Worm (Caenorhabditis elegans) whole organism, late embryonic: ENCODE measurements around the gene R04F11.5.

Experiments used
- C08G9.2 ChIP-seq: sonication (generic microtip); optimal IDR thresholded peaks from 2 replicates; lab custom pipeline; 2016; ENCODE audit warnings: mild to moderate bottlenecking, missing genetic modification characterization, moderate library complexity, missing compliant biosample characterization
- C38D4.7 ChIP-seq: fragments of 200-800 bp; sonication (Bioruptor generic); optimal IDR thresholded peaks from 2 replicates; lab custom pipeline; 2018; ENCODE audit warnings: mild to moderate bottlenecking, missing genetic modification characterization, moderate library complexity, missing compliant biosample characterization
- K02D7.2 ChIP-seq: sonication (generic microtip); optimal IDR thresholded peaks from 2 replicates; lab custom pipeline; 2017; ENCODE audit warnings: mild to moderate bottlenecking, missing genetic modification characterization, missing compliant biosample characterization
- K09A11.1 ChIP-seq: sonication (generic microtip); optimal IDR thresholded peaks from 2 replicates; lab custom pipeline; 2017; ENCODE audit warnings: antibody characterized with exemption, mild to moderate bottlenecking, missing genetic modification characterization, missing compliant biosample characterization; ENCODE audit not compliant: insufficient read depth
- Y22D7AL.16 ChIP-seq: sonication (generic microtip); optimal IDR thresholded peaks from 2 replicates; lab custom pipeline; 2016; ENCODE audit warnings: missing genetic modification characterization, missing compliant biosample characterization
- ahr-1 ChIP-seq: sonication (generic microtip); optimal IDR thresholded peaks from 2 replicates; lab custom pipeline; 2016; ENCODE audit warnings: missing genetic modification characterization, missing compliant biosample characterization
- ama-1 ChIP-seq: fragments of 150-350 bp; optimal IDR thresholded peaks from 2 replicates; lab custom pipeline; 2014
- ceh-18 ChIP-seq: sonication (generic microtip); optimal IDR thresholded peaks from 2 replicates; lab custom pipeline; 2016; ENCODE audit warnings: missing genetic modification characterization, missing compliant biosample characterization
- ceh-19 ChIP-seq: fragments of 200-800 bp; sonication (Bioruptor generic); optimal IDR thresholded peaks from 2 replicates; lab custom pipeline; 2018; ENCODE audit warnings: mild to moderate bottlenecking, missing genetic modification characterization, missing compliant biosample characterization
- ceh-2 ChIP-seq: sonication (generic microtip); optimal IDR thresholded peaks from 2 replicates; lab custom pipeline; 2016; ENCODE audit warnings: missing genotype, missing genetic modification characterization, missing compliant biosample characterization
- ceh-22 ChIP-seq: sonication (generic microtip); optimal IDR thresholded peaks from 2 replicates; lab custom pipeline; 2017; ENCODE audit warnings: missing biosample characterization, missing genetic modification characterization
- ceh-30 ChIP-seq: fragments of 150-350 bp; optimal IDR thresholded peaks from 2 replicates; lab custom pipeline; 2014; ENCODE audit warnings: missing biosample characterization, missing genetic modification characterization
- ceh-31 ChIP-seq: sonication (generic microtip); optimal IDR thresholded peaks from 2 replicates; lab custom pipeline; 2016; ENCODE audit warnings: missing genetic modification characterization, missing compliant biosample characterization
- ceh-34 ChIP-seq: sonication (generic microtip); optimal IDR thresholded peaks from 2 replicates; lab custom pipeline; 2016; ENCODE audit warnings: mild to moderate bottlenecking, missing genetic modification characterization, missing compliant biosample characterization
- ceh-45 ChIP-seq: fragments of 200-800 bp; sonication (Bioruptor generic); IDR thresholded peaks from 2 replicates; pipeline ENCODE4 v1.3.6; 2022; ENCODE audit warnings: missing genetic modification reagents, missing genetic modification characterization, missing compliant biosample characterization
- ceh-48 ChIP-seq: sonication (generic microtip); optimal IDR thresholded peaks from 2 replicates; lab custom pipeline; 2016; ENCODE audit warnings: missing genetic modification characterization, inconsistent platforms, missing compliant biosample characterization
- ceh-9 ChIP-seq: sonication (generic microtip); optimal IDR thresholded peaks from 2 replicates; lab custom pipeline; 2016; ENCODE audit warnings: mild to moderate bottlenecking, missing genetic modification characterization, inconsistent platforms, missing compliant biosample characterization
- che-1 ChIP-seq: sonication (generic microtip); optimal IDR thresholded peaks from 2 replicates; lab custom pipeline; 2016; ENCODE audit warnings: mild to moderate bottlenecking, missing genetic modification characterization, missing compliant biosample characterization
- elt-2 ChIP-seq: sonication (generic microtip); optimal IDR thresholded peaks from 2 replicates; lab custom pipeline; 2016; ENCODE audit warnings: missing genetic modification reagents, missing genetic modification characterization, missing compliant biosample characterization
- elt-4 ChIP-seq: sonication (generic microtip); optimal IDR thresholded peaks from 2 replicates; lab custom pipeline; 2016; ENCODE audit warnings: missing genetic modification characterization, missing compliant biosample characterization
- ets-4 ChIP-seq: sonication (generic microtip); optimal IDR thresholded peaks from 2 replicates; lab custom pipeline; 2016; ENCODE audit warnings: missing genetic modification characterization, missing compliant biosample characterization
- eyg-1 ChIP-seq: sonication (generic microtip); optimal IDR thresholded peaks from 2 replicates; lab custom pipeline; 2016; ENCODE audit warnings: missing genotype, missing genetic modification characterization, missing compliant biosample characterization
- fax-1 ChIP-seq: sonication (generic microtip); optimal IDR thresholded peaks from 2 replicates; lab custom pipeline; 2016; ENCODE audit warnings: missing genotype, missing genetic modification characterization, missing compliant biosample characterization
- fkh-10 ChIP-seq: fragments of 150-350 bp; optimal IDR thresholded peaks from 2 replicates; lab custom pipeline; 2014; ENCODE audit warnings: missing biosample characterization, missing genetic modification reagents, missing genetic modification characterization
- gmeb-2 ChIP-seq: sonication (generic microtip); optimal IDR thresholded peaks from 2 replicates; lab custom pipeline; 2016; ENCODE audit warnings: missing genetic modification characterization, inconsistent platforms, missing compliant biosample characterization
- hlh-15 ChIP-seq: sonication (generic microtip); optimal IDR thresholded peaks from 2 replicates; lab custom pipeline; 2016; ENCODE audit warnings: missing genetic modification characterization, missing compliant biosample characterization
- hlh-8 ChIP-seq: sonication (generic microtip); optimal IDR thresholded peaks from 2 replicates; lab custom pipeline; 2016; ENCODE audit warnings: missing genotype, missing genetic modification characterization, missing compliant biosample characterization
- lin-11 ChIP-seq: fragments of 200-800 bp; sonication (Bioruptor generic); optimal IDR thresholded peaks from 2 replicates; lab custom pipeline; 2018; ENCODE audit warnings: mild to moderate bottlenecking, missing genetic modification characterization, missing compliant biosample characterization
- madf-2 ChIP-seq: sonication (generic microtip); optimal IDR thresholded peaks from 2 replicates; lab custom pipeline; 2017; ENCODE audit warnings: missing genetic modification characterization, missing compliant biosample characterization
- mec-3 ChIP-seq: sonication (generic microtip); optimal IDR thresholded peaks from 2 replicates; lab custom pipeline; 2016; ENCODE audit warnings: borderline replicate concordance, missing genetic modification characterization, missing compliant biosample characterization
- nfya-1 ChIP-seq: sonication (generic microtip); optimal IDR thresholded peaks from 2 replicates; lab custom pipeline; 2017; ENCODE audit warnings: missing genetic modification characterization, mild to moderate bottlenecking, missing compliant biosample characterization, antibody characterized with exemption, moderate library complexity
- nhr-11 ChIP-seq: fragments of 150-350 bp; optimal IDR thresholded peaks from 2 replicates; lab custom pipeline; 2014; ENCODE audit warnings: missing biosample characterization, missing genetic modification characterization
- nhr-232 ChIP-seq: sonication (generic microtip); optimal IDR thresholded peaks from 2 replicates; lab custom pipeline; 2016; ENCODE audit warnings: missing genetic modification characterization, missing compliant biosample characterization
- npax-4 ChIP-seq: sonication (generic microtip); optimal IDR thresholded peaks from 2 replicates; lab custom pipeline; 2016; ENCODE audit warnings: missing genetic modification characterization, missing compliant biosample characterization
- pax-1 ChIP-seq: fragments of 150-350 bp; optimal IDR thresholded peaks from 2 replicates; lab custom pipeline; 2014; ENCODE audit warnings: missing biosample characterization, missing genetic modification characterization
- pha-4 ChIP-seq: fragments of 150-350 bp; optimal IDR thresholded peaks from 2 replicates; lab custom pipeline; 2018; ENCODE audit warnings: missing biosample characterization, missing genetic modification reagents, missing genetic modification characterization
- pros-1 ChIP-seq: fragments of 150-350 bp; optimal IDR thresholded peaks from 2 replicates; lab custom pipeline; 2014; ENCODE audit warnings: missing biosample characterization, missing genetic modification reagents, missing genetic modification characterization
- ref-2 ChIP-seq: sonication (generic microtip); optimal IDR thresholded peaks from 2 replicates; lab custom pipeline; 2016; ENCODE audit warnings: missing genetic modification characterization, missing compliant biosample characterization
- sdc-2 ChIP-seq: sonication (generic microtip); optimal IDR thresholded peaks from 2 replicates; lab custom pipeline; 2016; ENCODE audit warnings: missing genotype, missing genetic modification characterization, missing compliant biosample characterization
- sox-4 ChIP-seq: sonication (generic microtip); optimal IDR thresholded peaks from 2 replicates; lab custom pipeline; 2017; ENCODE audit warnings: mild to moderate bottlenecking, missing genetic modification characterization, inconsistent platforms, missing compliant biosample characterization
- syd-9 ChIP-seq: sonication (generic microtip); optimal IDR thresholded peaks from 2 replicates; lab custom pipeline; 2016; ENCODE audit warnings: mild to moderate bottlenecking, missing genetic modification characterization, moderate library complexity, missing compliant biosample characterization
- tbx-2 ChIP-seq: sonication (generic microtip); optimal IDR thresholded peaks from 2 replicates; lab custom pipeline; 2016; ENCODE audit warnings: missing genetic modification characterization, missing compliant biosample characterization
- tbx-7 ChIP-seq: sonication (generic microtip); optimal IDR thresholded peaks from 2 replicates; lab custom pipeline; 2016; ENCODE audit warnings: missing genotype, missing genetic modification characterization, missing compliant biosample characterization
- ttx-3 ChIP-seq: sonication (generic microtip); optimal IDR thresholded peaks from 2 replicates; lab custom pipeline; 2016; ENCODE audit warnings: missing genetic modification reagents, missing genetic modification characterization, missing compliant biosample characterization
- unc-3 ChIP-seq, 2 experiments: fragments of 200-800 bp in 1 of 2; sonication (Bioruptor generic) in 1 of 2; sonication (generic microtip) in 1 of 2; conservative IDR thresholded peaks in 1 of 2; optimal IDR thresholded peaks in 1 of 2; 2 replicates each; pipeline versions ENCODE4 v1.3.6 to Lab custom; 2016 to 2022; ENCODE audit warnings: missing compliant biosample characterization in 2 of 2, missing genetic modification characterization in 2 of 2, missing genetic modification reagents in 1 of 2
- unc-42 ChIP-seq: sonication (generic microtip); optimal IDR thresholded peaks from 2 replicates; lab custom pipeline; 2016; ENCODE audit warnings: missing genotype, missing genetic modification characterization, missing compliant biosample characterization
- unc-55 ChIP-seq: sonication (generic microtip); optimal IDR thresholded peaks from 2 replicates; lab custom pipeline; 2017; ENCODE audit warnings: missing biosample characterization, missing genetic modification reagents, missing genetic modification characterization
- zip-5 ChIP-seq: sonication (generic microtip); optimal IDR thresholded peaks from 2 replicates; lab custom pipeline; 2016; ENCODE audit warnings: missing genetic modification characterization, missing compliant biosample characterization
- ztf-16 ChIP-seq: sonication (generic microtip); optimal IDR thresholded peaks from 2 replicates; lab custom pipeline; 2017; ENCODE audit warnings: missing genetic modification characterization, missing compliant biosample characterization

Gene R04F11.5

ce11 chrV:12295015-12295414, 22.8 kb downstream of the R04F11.5 start:
- peak; percentile 15 for TF ChIP-seq elt-2 (tag; lab: Kevin White, UChicago)
- TF ChIP-seq ceh-34 (tag; lab: Kevin White, UChicago) = no peak
- no peak for TF ChIP-seq npax-4 (tag; lab: Kevin White, UChicago)
- peak; percentile 12 for TF ChIP-seq nfya-1 (tag; lab: Kevin White, UChicago)

- no peak for TF ChIP-seq madf-2
- TF ChIP-seq fax-1 (tag; lab: Kevin White, UChicago) = no peak
- TF ChIP-seq elt-2 (tag; lab: Kevin White, UChicago) = peak; percentile 21
- TF ChIP-seq, all 69 proteins: peak for 1
Observed at ce11 chrV:12294091-12294490, 23.7 kb downstream of the R04F11.5 start.

ce11 chrV:12291587-12291986, 26.2 kb downstream of the R04F11.5 start, which contains the start of the genes srpa-68 and srh-16:
srpa-68 (minus strand) TSS chrV:12291658.
srh-16 (plus strand) TSS chrV:12291861.
- TF ChIP-seq lin-11 (tag; lab: Kevin White, UChicago) = peak; percentile 43
- TF ChIP-seq madf-2 = peak; percentile 38
- peak; percentile 72 for TF ChIP-seq ceh-30 (tag; lab: Kevin White, UChicago)
- TF ChIP-seq syd-9 (tag; lab: Kevin White, UChicago) = peak; percentile 38
- TF ChIP-seq hlh-15 (tag; lab: Kevin White, UChicago) = peak; percentile 64
- TF ChIP-seq ref-2 (tag; lab: Kevin White, UChicago) = no peak
- TF ChIP-seq K02D7.2 = peak; percentile 42
- TF ChIP-seq nhr-232 (tag; lab: Kevin White, UChicago) = no peak
- no peak for TF ChIP-seq ets-4 (tag; lab: Kevin White, UChicago)
- TF ChIP-seq Y22D7AL.16 (tag; lab: Kevin White, UChicago) = peak; percentile 33
- no peak for TF ChIP-seq ceh-9 (tag; lab: Kevin White, UChicago)
- peak; percentile 15 for TF ChIP-seq unc-55 (GFP tag; lab: Kevin White, UChicago)
- TF ChIP-seq gmeb-2 (tag; lab: Kevin White, UChicago) = peak; percentile 47
- no peak for TF ChIP-seq ama-1 (lab: Kevin White, UChicago)
- peak; percentile 52 for TF ChIP-seq K09A11.1 (tag; lab: Kevin White, UChicago)
- peak; percentile 29 for TF ChIP-seq eyg-1
- peak; percentile 44 for TF ChIP-seq unc-42 (tag; lab: Kevin White, UChicago)
- no peak for TF ChIP-seq mec-3 (tag; lab: Kevin White, UChicago)
- TF ChIP-seq ceh-45 (GFP tag; lab: Robert Waterston, UW) = peak; percentile 59; the same call in 1 of the 2 replicates
- peak; percentile 58 for TF ChIP-seq ceh-34 (tag; lab: Kevin White, UChicago)
- peak; percentile 14 for TF ChIP-seq zip-5 (tag; lab: Kevin White, UChicago)
- no peak for TF ChIP-seq ceh-18 (tag; lab: Kevin White, UChicago)
- no peak for TF ChIP-seq ceh-19 (GFP tag; lab: Kevin White, UChicago)
- TF ChIP-seq che-1 = peak; percentile 53
- peak; percentile 15 for TF ChIP-seq ahr-1 (tag; lab: Kevin White, UChicago)
- peak; percentile 62 for TF ChIP-seq ceh-48
- peak; percentile 54; the same call in 1 of the 2 replicates for TF ChIP-seq unc-3 (GFP tag; conservative IDR thresholded peaks at IDR 0.05; lab: Robert Waterston, UW)
- TF ChIP-seq unc-3 (tag; optimal IDR thresholded peaks at IDR 0.05; lab: Kevin White, UChicago) = peak; percentile 8
- no peak for TF ChIP-seq elt-4
- peak; percentile 68 for TF ChIP-seq ttx-3 (tag; lab: Kevin White, UChicago)
- TF ChIP-seq sox-4 (tag; lab: Kevin White, UChicago) = peak; percentile 45
- peak; percentile 28 for TF ChIP-seq ztf-16 (tag; lab: Kevin White, UChicago)
- no peak for TF ChIP-seq pros-1 (tag; lab: Kevin White, UChicago)
- TF ChIP-seq ceh-2 (tag; lab: Kevin White, UChicago) = peak; percentile 54
- TF ChIP-seq C38D4.7 (GFP tag; lab: Kevin White, UChicago) = peak; percentile 49
- TF ChIP-seq sdc-2 (tag; lab: Kevin White, UChicago) = no peak
- TF ChIP-seq tbx-2 = peak; percentile 65
- TF ChIP-seq ceh-22 (tag; lab: Kevin White, UChicago) = no peak
- TF ChIP-seq nhr-11 (tag; lab: Kevin White, UChicago) = no peak
- TF ChIP-seq npax-4 (tag; lab: Kevin White, UChicago) = peak; percentile 33
- TF ChIP-seq pax-1 = no peak
- no peak for TF ChIP-seq fkh-10
- TF ChIP-seq C08G9.2 (tag; lab: Kevin White, UChicago) = peak; percentile 33
- TF ChIP-seq ceh-31 = peak; percentile 42
- TF ChIP-seq hlh-8 = no peak
- no peak for TF ChIP-seq tbx-7 (tag; lab: Kevin White, UChicago)
- no peak for TF ChIP-seq pha-4 (tag; lab: Kevin White, UChicago)
